Fruit fly (Drosophila melanogaster) whole organism, embryonic: Measurements from ENCODE around the gene CG10874.
A peak's percentile ranks its signal among the peaks of the same experiment; 100 is the strongest.

Experiments
- Awh ChIP-seq: fragments of 200-800 bp; sonication (Bioruptor generic); IDR thresholded peaks from 2 replicates; pipeline ENCODE4, ENCODE4 v1.3.6; 2022; ENCODE audit warnings: missing biosample characterization, missing genetic modification characterization
- CG1024 ChIP-seq: fragments of 200-800 bp; sonication (Bioruptor generic); IDR thresholded peaks from 2 replicates; pipeline ENCODE4 v1.3.6; 2022; ENCODE audit warnings: missing biosample characterization, missing genetic modification characterization
- CG10267 ChIP-seq: fragments of 200-800 bp; sonication (Bioruptor generic); optimal IDR thresholded peaks from 2 replicates; lab custom pipeline; 2018; ENCODE audit warnings: missing biosample characterization, mild to moderate bottlenecking, missing genetic modification characterization, moderate library complexity
- CG10274 ChIP-seq: fragments of 200-800 bp; sonication (Bioruptor generic); optimal IDR thresholded peaks from 3 replicates; lab custom pipeline; 2017; ENCODE audit warnings: missing biosample characterization, mild to moderate bottlenecking, missing genetic modification characterization
- CG10366 ChIP-seq: fragments of 200-800 bp; sonication (Bioruptor generic); IDR thresholded peaks from 2 replicates; pipeline ENCODE4 v1.3.6; 2022; ENCODE audit warnings: missing biosample characterization, missing genetic modification characterization
- CG10462 ChIP-seq: fragments of 200-800 bp; sonication (Bioruptor generic); optimal IDR thresholded peaks from 2 replicates; lab custom pipeline; 2016; ENCODE audit warnings: missing biosample characterization, missing genetic modification characterization
- CG13624 ChIP-seq: fragments of 200-800 bp; sonication (Bioruptor generic); optimal IDR thresholded peaks from 2 replicates; lab custom pipeline; 2016; ENCODE audit warnings: missing biosample characterization, missing genetic modification characterization
- CG1603 ChIP-seq: fragments of 200-800 bp; sonication (Bioruptor generic); optimal IDR thresholded peaks from 2 replicates; lab custom pipeline; 2019; ENCODE audit warnings: missing biosample characterization, mild to moderate bottlenecking, missing genetic modification characterization, moderate library complexity
- CG17802 ChIP-seq: fragments of 200-800 bp; sonication (Bioruptor generic); optimal IDR thresholded peaks from 2 replicates; lab custom pipeline; 2018; ENCODE audit warnings: missing biosample characterization, mild to moderate bottlenecking, missing genetic modification characterization, moderate library complexity
- CG2202 ChIP-seq: fragments of 200-800 bp; sonication (Bioruptor generic); optimal IDR thresholded peaks from 2 replicates; lab custom pipeline; 2018; ENCODE audit warnings: missing biosample characterization, mild to moderate bottlenecking, missing genetic modification characterization
- CG2875 ChIP-seq: fragments of 200-800 bp; sonication (Bioruptor generic); optimal IDR thresholded peaks from 2 replicates; lab custom pipeline; 2017; ENCODE audit warnings: missing biosample characterization, mild to moderate bottlenecking, missing genetic modification characterization, missing genetic modification reagents
- CG2889 ChIP-seq: fragments of 200-800 bp; sonication (Bioruptor generic); IDR thresholded peaks from 3 replicates; pipeline ENCODE4 v1.3.6; 2022; ENCODE audit warnings: missing biosample characterization, missing genetic modification characterization
- CG34422 ChIP-seq: fragments of 200-800 bp; sonication (Bioruptor generic); IDR thresholded peaks from 3 replicates; pipeline ENCODE4 v1.3.6; 2022; ENCODE audit warnings: missing biosample characterization, missing genetic modification characterization
- CG4404 ChIP-seq: fragments of 200-800 bp; sonication (Bioruptor generic); IDR thresholded peaks from 2 replicates; pipeline ENCODE4 v1.3.6; 2022; ENCODE audit warnings: missing biosample characterization, missing genetic modification characterization
- CG6765 ChIP-seq: fragments of 200-800 bp; sonication (Bioruptor generic); optimal IDR thresholded peaks from 3 replicates; lab custom pipeline; 2017; ENCODE audit warnings: missing biosample characterization, mild to moderate bottlenecking, missing genetic modification characterization
- CG8089 ChIP-seq: fragments of 200-800 bp; sonication (Bioruptor generic); optimal IDR thresholded peaks from 3 replicates; lab custom pipeline; 2016; ENCODE audit warnings: missing biosample characterization, missing genetic modification characterization
- CG8290 ChIP-seq, 3 experiments: fragments of 200-800 bp; sonication (Bioruptor generic); optimal IDR thresholded peaks; 2 replicates each; lab custom pipeline; 2016 to 2019; ENCODE audit warnings: missing biosample characterization in 3 of 3, missing genetic modification characterization in 3 of 3, mild to moderate bottlenecking in 2 of 3, moderate library complexity in 1 of 3
- CG8388 ChIP-seq: fragments of 200-800 bp; sonication (Bioruptor generic); optimal IDR thresholded peaks from 2 replicates; lab custom pipeline; 2019; ENCODE audit warnings: missing biosample characterization, mild to moderate bottlenecking, missing genetic modification characterization, moderate library complexity
- D ChIP-seq, 2 experiments: fragments of 200-800 bp in 1 of 2; fragments of >200 bp in 1 of 2; sonication (Bioruptor generic) in 1 of 2; optimal IDR thresholded peaks; 2 replicates in 1 of 2; 3 replicates in 1 of 2; lab custom pipeline; 2017; ENCODE audit warnings: mild to moderate bottlenecking in 1 of 2, missing biosample characterization in 1 of 2, missing genetic modification characterization in 1 of 2, missing genetic modification reagents in 1 of 2
- Dek ChIP-seq: fragments of 200-800 bp; sonication (Bioruptor generic); optimal IDR thresholded peaks from 3 replicates; lab custom pipeline; 2019; ENCODE audit warnings: missing biosample characterization, mild to moderate bottlenecking, missing genetic modification characterization, moderate library complexity
- Dref ChIP-seq: fragments of 200-800 bp; sonication (Bioruptor generic); IDR thresholded peaks from 2 replicates; pipeline ENCODE4 v1.3.6; 2022; ENCODE audit warnings: missing biosample characterization, missing genetic modification characterization
- E2f2 ChIP-seq: fragments of 200-800 bp; sonication (Bioruptor generic); IDR thresholded peaks from 2 replicates; pipeline ENCODE4 v1.3.6; 2022; ENCODE audit warnings: missing biosample characterization, missing genetic modification characterization
- Gug ChIP-seq: fragments of 200-800 bp; sonication (Bioruptor generic); IDR thresholded peaks from 4 replicates; pipeline ENCODE4 v1.3.6; 2022; ENCODE audit warnings: missing biosample characterization, missing genetic modification characterization
- H2.0 ChIP-seq: fragments of 200-800 bp; sonication (Bioruptor generic); IDR thresholded peaks from 2 replicates; pipeline ENCODE4 v1.3.6; 2022; ENCODE audit warnings: missing biosample characterization, missing genetic modification characterization
- HHEX ChIP-seq: fragments of 200-800 bp; sonication (Bioruptor generic); optimal IDR thresholded peaks from 3 replicates; lab custom pipeline; 2017; ENCODE audit warnings: missing biosample characterization, mild to moderate bottlenecking, missing genetic modification characterization, missing genetic modification reagents
- HmgD ChIP-seq: fragments of 200-800 bp; sonication (Bioruptor generic); optimal IDR thresholded peaks from 3 replicates; lab custom pipeline; 2016; ENCODE audit warnings: missing biosample characterization, missing genetic modification characterization
- MBD-R2 ChIP-seq: fragments of 200-800 bp; sonication (Bioruptor generic); IDR thresholded peaks from 2 replicates; pipeline ENCODE4 v1.3.6; 2022; ENCODE audit warnings: missing biosample characterization, missing genetic modification characterization
- Mrtf ChIP-seq: fragments of 200-800 bp; sonication (Bioruptor generic); IDR thresholded peaks from 3 replicates; pipeline ENCODE4 v1.3.6; 2022; ENCODE audit warnings: missing biosample characterization, missing genetic modification characterization
- Nf-YC ChIP-seq: fragments of 200-800 bp; optimal IDR thresholded peaks from 3 replicates; lab custom pipeline; 2019; ENCODE audit warnings: missing biosample characterization, mild to moderate bottlenecking, missing genetic modification characterization, moderate library complexity
- Oli ChIP-seq: fragments of 200-800 bp; sonication (Bioruptor generic); optimal IDR thresholded peaks from 2 replicates; lab custom pipeline; 2018; ENCODE audit warnings: missing biosample characterization, mild to moderate bottlenecking, missing genetic modification characterization, moderate library complexity
- Opbp ChIP-seq: fragments of 200-800 bp; sonication (Bioruptor generic); IDR thresholded peaks from 3 replicates; pipeline ENCODE4 v1.3.6; 2022; ENCODE audit warnings: missing biosample characterization, missing genetic modification characterization; ENCODE audit not compliant: partially characterized antibody
- Sry-δ ChIP-seq: fragments of 200-800 bp; sonication (Bioruptor generic); optimal IDR thresholded peaks from 2 replicates; lab custom pipeline; 2016; ENCODE audit warnings: missing biosample characterization, missing genetic modification characterization
- Stat92E ChIP-seq, 3 experiments: fragments of >200 bp in 2 of 3; fragments of 200-800 bp in 1 of 3; sonication (Bioruptor generic) in 1 of 3; optimal IDR thresholded peaks; 2 replicates each; lab custom pipeline; 2017 to 2019; ENCODE audit warnings: missing biosample characterization in 3 of 3, missing genetic modification characterization in 3 of 3, mild to moderate bottlenecking in 1 of 3, moderate library complexity in 1 of 3
- bab2 ChIP-seq: fragments of 200-800 bp; sonication (Bioruptor generic); optimal IDR thresholded peaks from 2 replicates; lab custom pipeline; 2016; ENCODE audit warnings: missing biosample characterization, missing genetic modification characterization
- cas ChIP-seq: fragments of 200-800 bp; sonication (Bioruptor generic); IDR thresholded peaks from 2 replicates; pipeline ENCODE4 v1.3.6; 2022; ENCODE audit warnings: missing biosample characterization, missing genetic modification characterization
- da ChIP-seq: fragments of 200-800 bp; sonication (Bioruptor generic); optimal IDR thresholded peaks from 2 replicates; lab custom pipeline; 2016; ENCODE audit warnings: missing biosample characterization, missing genetic modification characterization
- hth ChIP-seq: fragments of >200 bp; optimal IDR thresholded peaks from 2 replicates; lab custom pipeline; 2017; ENCODE audit warnings: inconsistent platforms
- lilli ChIP-seq: fragments of 200-800 bp; sonication (Bioruptor generic); optimal IDR thresholded peaks from 3 replicates; lab custom pipeline; 2016; ENCODE audit warnings: missing biosample characterization, missing genetic modification characterization
- nau ChIP-seq: fragments of 200-800 bp; sonication (Bioruptor generic); optimal IDR thresholded peaks from 3 replicates; lab custom pipeline; 2017; ENCODE audit warnings: missing biosample characterization, mild to moderate bottlenecking, missing genetic modification characterization, missing genetic modification reagents
- otp ChIP-seq: fragments of 200-800 bp; sonication (Bioruptor generic); IDR thresholded peaks from 3 replicates; pipeline ENCODE4, ENCODE4 v1.3.6; 2022; ENCODE audit warnings: missing biosample characterization, missing genetic modification characterization
- pb ChIP-seq: fragments of 200-800 bp; sonication (Bioruptor generic); optimal IDR thresholded peaks from 3 replicates; lab custom pipeline; 2016; ENCODE audit warnings: missing biosample characterization, missing genetic modification characterization
- pzg ChIP-seq: fragments of 200-800 bp; sonication (Bioruptor generic); optimal IDR thresholded peaks from 3 replicates; lab custom pipeline; 2018; ENCODE audit warnings: missing biosample characterization, mild to moderate bottlenecking, missing genetic modification characterization, moderate library complexity
- row ChIP-seq: fragments of 200-800 bp; sonication (Bioruptor generic); IDR thresholded peaks from 3 replicates; pipeline ENCODE4 v1.3.6; 2022; ENCODE audit warnings: missing biosample characterization, missing genetic modification characterization
- salm ChIP-seq: fragments of 200-800 bp; sonication (Bioruptor generic); optimal IDR thresholded peaks from 2 replicates; lab custom pipeline; 2018; ENCODE audit warnings: missing biosample characterization, mild to moderate bottlenecking, missing genetic modification characterization
- schlank ChIP-seq: fragments of 200-800 bp; sonication (Bioruptor generic); optimal IDR thresholded peaks from 2 replicates; lab custom pipeline; 2018; ENCODE audit warnings: missing biosample characterization, mild to moderate bottlenecking, missing genetic modification characterization
- sisA ChIP-seq: fragments of 200-800 bp; sonication (Bioruptor generic); IDR thresholded peaks from 2 replicates; pipeline ENCODE4 v1.3.6; 2022; ENCODE audit warnings: missing biosample characterization, missing genetic modification characterization
- tup ChIP-seq: fragments of 200-800 bp; sonication (Bioruptor generic); optimal IDR thresholded peaks from 2 replicates; lab custom pipeline; 2016; ENCODE audit warnings: missing biosample characterization, mild to moderate bottlenecking, missing genetic modification characterization, moderate library complexity
- vnd ChIP-seq: fragments of 200-800 bp; sonication (Bioruptor generic); IDR thresholded peaks from 3 replicates; pipeline ENCODE4 v1.3.6; 2022; ENCODE audit warnings: missing biosample characterization, missing genetic modification characterization; ENCODE audit not compliant: partially characterized antibody
- wek ChIP-seq: fragments of 200-800 bp; sonication (Bioruptor generic); optimal IDR thresholded peaks from 3 replicates; lab custom pipeline; 2018; ENCODE audit warnings: missing biosample characterization, mild to moderate bottlenecking, missing genetic modification characterization, moderate library complexity
- zfh2 ChIP-seq: fragments of 200-800 bp; sonication (Bioruptor generic); optimal IDR thresholded peaks from 2 replicates; lab custom pipeline; 2016; ENCODE audit warnings: missing biosample characterization, missing genetic modification characterization

CG10874 gene

DNA sequence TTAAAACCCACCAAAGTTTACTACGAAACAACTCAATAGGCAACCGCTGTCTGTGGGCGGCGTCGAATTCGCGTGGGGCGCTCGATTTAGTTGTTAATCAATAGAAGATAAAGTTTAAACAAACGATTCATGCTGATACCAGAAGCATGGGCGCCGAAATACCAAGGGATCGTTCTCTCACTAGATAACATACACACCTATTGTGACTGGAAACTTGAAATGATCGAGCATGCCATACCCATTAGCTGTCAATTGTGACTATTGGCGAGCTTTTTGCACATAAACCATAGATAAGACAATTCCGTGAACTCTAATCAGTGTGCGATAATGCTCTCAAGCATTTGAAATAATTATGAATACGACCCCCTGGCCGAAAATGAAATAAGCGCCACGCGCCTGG lies 12.8 kb downstream of the CG10874 start (continued):
- TF ChIP-seq HmgD (GFP tag; lab: Kevin White, UChicago) = peak; percentile 39
- TF ChIP-seq CG6765 (GFP tag; lab: Kevin White, UChicago) = peak; percentile 58
- TF ChIP-seq Dref (GFP tag; lab: Robert Waterston, UW) = no peak
- no peak for TF ChIP-seq D (optimal IDR thresholded peaks at IDR 0.05; lab: Kevin White, UChicago)
- TF ChIP-seq D (GFP tag; optimal IDR thresholded peaks at IDR 0.05; lab: Kevin White, UChicago) = no peak
- peak; percentile 50 for TF ChIP-seq Awh (GFP tag; lab: Robert Waterston, UW)
- peak; percentile 63 for TF ChIP-seq CG8388 (GFP tag; lab: Kevin White, UChicago)
- peak; percentile 41 for TF ChIP-seq CG10274
- peak; percentile 54; the same call in 1 of the 2 replicates for TF ChIP-seq H2.0 (GFP tag; lab: Robert Waterston, UW)
- TF ChIP-seq CG8290 (GFP tag; optimal IDR thresholded peaks at IDR 0.05; lab: Kevin White, UChicago) = no peak
- TF ChIP-seq CG8290 (tag; optimal IDR thresholded peaks at IDR 0.05; lab: Kevin White, UChicago) = peak in 1 of 2 experiments; percentile 86
- no peak for TF ChIP-seq hth (lab: Kevin White, UChicago)
- TF ChIP-seq CG17802 (tag; lab: Kevin White, UChicago) = no peak
- TF ChIP-seq CG10267 (tag; lab: Kevin White, UChicago) = no peak
- peak; percentile 52 for TF ChIP-seq tup (GFP tag; lab: Kevin White, UChicago)
- TF ChIP-seq CG10366 (GFP tag; lab: Robert Waterston, UW) = peak; percentile 69
- TF ChIP-seq da (GFP tag; lab: Kevin White, UChicago) = no peak
- TF ChIP-seq nau (GFP tag; lab: Kevin White, UChicago) = peak; percentile 60
- peak; percentile 33; the same call in 1 of the 2 replicates for TF ChIP-seq cas (GFP tag; lab: Robert Waterston, UW)
- peak; percentile 76 for TF ChIP-seq CG1603 (tag; lab: Kevin White, UChicago)
- no peak for TF ChIP-seq CG2202 (tag; lab: Kevin White, UChicago)
- TF ChIP-seq schlank (tag; lab: Kevin White, UChicago) = peak; percentile 48
- TF ChIP-seq pb = peak; percentile 48
- TF ChIP-seq Oli = peak; percentile 84
- TF ChIP-seq CG34422 = peak; percentile 55; the same call in 1 of the 3 replicates
- TF ChIP-seq Stat92E (GFP tag; optimal IDR thresholded peaks at IDR 0.05; lab: Kevin White, UChicago) = no peak
- TF ChIP-seq CG10462 (GFP tag; lab: Kevin White, UChicago) = peak; percentile 2
- peak; percentile 8 for TF ChIP-seq CG2875 (GFP tag; lab: Kevin White, UChicago)
- peak; percentile 32 for TF ChIP-seq wek (GFP tag; lab: Kevin White, UChicago)
- TF ChIP-seq Nf-YC = peak; percentile 2
- peak; percentile 76 for TF ChIP-seq row
- TF ChIP-seq otp = 0 out of 3 replicates have a peak, but pooled peaks have one; percentile 53
- TF ChIP-seq CG8089 (GFP tag; lab: Kevin White, UChicago) = peak; percentile 26
- TF ChIP-seq lilli = peak; percentile 85
- peak; percentile 63 for TF ChIP-seq Dek
- TF ChIP-seq CG1024 (GFP tag; lab: Robert Waterston, UW) = no peak
- TF ChIP-seq CG13624 (GFP tag; lab: Kevin White, UChicago) = peak; percentile 56
- TF ChIP-seq Sry-δ (GFP tag; lab: Kevin White, UChicago) = peak; percentile 36
- peak; percentile 72 for TF ChIP-seq salm (tag; lab: Kevin White, UChicago)
- peak; percentile 41; the same call in 1 of the 2 replicates for TF ChIP-seq MBD-R2
- peak; percentile 68 for TF ChIP-seq Mrtf
- no peak for TF ChIP-seq CG2889 (GFP tag; lab: Robert Waterston, UW)
- TF ChIP-seq Gug (GFP tag; lab: Robert Waterston, UW) = peak; percentile 63; the same call in 2 of the 4 replicates
- peak; percentile 83 for TF ChIP-seq zfh2 (GFP tag; lab: Kevin White, UChicago)
- TF ChIP-seq sisA = peak; percentile 81
- TF ChIP-seq HHEX (GFP tag; lab: Kevin White, UChicago) = peak; percentile 78
- TF ChIP-seq bab2 (GFP tag; lab: Kevin White, UChicago) = peak; percentile 80
- TF ChIP-seq Opbp (GFP tag; lab: Robert Waterston, UW) = no peak
- peak; percentile 65 for TF ChIP-seq CG4404 (GFP tag; lab: Robert Waterston, UW)
- TF ChIP-seq pzg (GFP tag; lab: Kevin White, UChicago) = no peak
- TF ChIP-seq E2f2 (GFP tag; lab: Robert Waterston, UW) = peak; percentile 43; the same call in 1 of the 2 replicates
- no peak for TF ChIP-seq vnd (GFP tag; lab: Robert Waterston, UW)
